Fruit fly (Drosophila melanogaster): ENCODE results near the gene CG11585.

Gene CG11585

dm6 chrX:14189216-14189615, at the start of gene CG11585:
Gene CG11585 (plus strand): TSS chrX:14189516.
- TF ChIP-seq stwl (tag; optimal IDR thresholded peaks at IDR 0.05): no peak
- TF ChIP-seq slbo (GFP tag; IDR thresholded peaks at IDR 0.05): no peak
- no peak for TF ChIP-seq vnd (GFP tag; IDR thresholded peaks at IDR 0.05; ENCODE audit: partially characterized antibody)
- no peak for TF ChIP-seq E2f1 (GFP tag; IDR thresholded peaks at IDR 0.05)
- TF ChIP-seq knrl (GFP tag; IDR thresholded peaks at IDR 0.05; ENCODE audit: partially characterized antibody): no peak
- no peak for TF ChIP-seq CG11504 (tag; optimal IDR thresholded peaks at IDR 0.05)
- TF ChIP-seq Side (GFP tag; optimal IDR thresholded peaks at IDR 0.05): no peak
- TF ChIP-seq tgo (GFP tag; IDR thresholded peaks at IDR 0.05): no peak
- TF ChIP-seq CG6854 (GFP tag; optimal IDR thresholded peaks at IDR 0.05): no peak
- TF ChIP-seq Sox100B (GFP tag; optimal IDR thresholded peaks at IDR 0.05): no peak
- TF ChIP-seq peb (GFP tag; IDR thresholded peaks at IDR 0.05): no peak
- no peak for TF ChIP-seq CG14050 (GFP tag; IDR thresholded peaks at IDR 0.05)

dm6 chrX:14148171-14148570, 41.1 kb upstream of the CG11585 start:
- no peak for TF ChIP-seq bowl (GFP tag; IDR thresholded peaks at IDR 0.05)
- TF ChIP-seq Drgx (GFP tag; IDR thresholded peaks at IDR 0.05): 0 out of 2 replicates have a peak, but pooled peaks have one; percentile 11

- peak; percentile 71 for TF ChIP-seq Drgx (GFP tag; IDR thresholded peaks at IDR 0.05)
- peak; percentile 6 for TF ChIP-seq sens (GFP tag)
- TF ChIP-seq Bgb (GFP tag; IDR thresholded peaks at IDR 0.05; ENCODE audit: partially characterized antibody): no peak
- TF ChIP-seq CG6272 (GFP tag; IDR thresholded peaks at IDR 0.05): no peak
These were observed 40.0 kb upstream of the CG11585 start for dm6 chrX:14149312-14149711.

- no peak for TF ChIP-seq ssp (GFP tag; IDR thresholded peaks at IDR 0.05)
- TF ChIP-seq Abd-B (GFP tag; optimal IDR thresholded peaks at IDR 0.05): no peak
- no peak for TF ChIP-seq CG14050 (GFP tag; IDR thresholded peaks at IDR 0.05)
- TF ChIP-seq CG9817 (tag; optimal IDR thresholded peaks at IDR 0.05): no peak
- no peak for TF ChIP-seq CG12744 (GFP tag; optimal IDR thresholded peaks at IDR 0.05)
- no peak for TF ChIP-seq grau (tag; optimal IDR thresholded peaks at IDR 0.05)
- TF ChIP-seq CG4854 (GFP tag; optimal IDR thresholded peaks at IDR 0.05): no peak
- TF ChIP-seq Mes4 (GFP tag; optimal IDR thresholded peaks at IDR 0.05): no peak
- no peak for TF ChIP-seq CG5245 (GFP tag; optimal IDR thresholded peaks at IDR 0.05)
- TF ChIP-seq ara (GFP tag; IDR thresholded peaks at IDR 0.05): no peak
- no peak for TF ChIP-seq CG2199 (GFP tag; IDR thresholded peaks at IDR 0.05)
- no peak for TF ChIP-seq CG9609 (GFP tag; optimal IDR thresholded peaks at IDR 0.05)
- no peak for TF ChIP-seq org-1 (GFP tag; optimal IDR thresholded peaks at IDR 0.05)
- TF ChIP-seq nau (GFP tag; optimal IDR thresholded peaks at IDR 0.05): no peak
- no peak for TF ChIP-seq hb (GFP tag; IDR thresholded peaks at IDR 0.05; ENCODE audit: partially characterized antibody)
- TF ChIP-seq CG7357 (GFP tag; IDR thresholded peaks at IDR 0.05): no peak
- no peak for TF ChIP-seq Poxn (GFP tag; IDR thresholded peaks at IDR 0.05)
- TF ChIP-seq ERR (GFP tag; optimal IDR thresholded peaks at IDR 0.05): no peak
- no peak for TF ChIP-seq CG2889 (GFP tag; IDR thresholded peaks at IDR 0.05)
These were observed 37.4 kb upstream of the CG11585 start, which contains the start of gene CG12479 for dm6 chrX:14151906-14152305. Gene CG12479 (minus strand): TSS chrX:14152006.

- TF ChIP-seq Doc3 (GFP tag; IDR thresholded peaks at IDR 0.05; ENCODE audit: partially characterized antibody) (no peak), odd (GFP tag; optimal IDR thresholded peaks at IDR 0.05) (no peak), Meics (GFP tag; optimal IDR thresholded peaks at IDR 0.05) (no peak), HLH3B (GFP tag; IDR thresholded peaks at IDR 0.05) (no peak), MTF-1 (GFP tag; optimal IDR thresholded peaks at IDR 0.05; ENCODE audit: borderline replicate concordance) (no peak), Sry-δ (GFP tag; optimal IDR thresholded peaks at IDR 0.05) (no peak), cato (GFP tag; optimal IDR thresholded peaks at IDR 0.05; ENCODE audit: borderline replicate concordance) (no peak), CG16813 (GFP tag; IDR thresholded peaks at IDR 0.05; ENCODE audit: partially characterized antibody) (no peak), BtbVII (GFP tag; optimal IDR thresholded peaks at IDR 0.05) (no peak), CG42726 (GFP tag; IDR thresholded peaks at IDR 0.05; ENCODE audit: partially characterized antibody) (no peak), CG16815 (GFP tag; optimal IDR thresholded peaks at IDR 0.05) (no peak), bcd (GFP tag; optimal IDR thresholded peaks at IDR 0.05) (no peak)
These were observed 35.6 kb upstream of the CG11585 start for dm6 chrX:14153689-14154088.
